Fruit fly (Drosophila melanogaster) Kc167 (cell line): ENCODE measurements around the gene CG13032.

Experiments
- Myc ChIP-seq: fragments of >200 bp; optimal IDR thresholded peaks from 2 replicates; lab custom pipeline; 2017; ENCODE audit warnings: missing external identifiers
- Sin3A ChIP-seq: fragments of >200 bp; optimal IDR thresholded peaks from 2 replicates; lab custom pipeline; 2018; ENCODE audit warnings: missing external identifiers
- h ChIP-seq: fragments of >200 bp; optimal IDR thresholded peaks from 3 replicates; lab custom pipeline; 2018; ENCODE audit warnings: missing external identifiers
- insv ChIP-seq: fragments of >200 bp; optimal IDR thresholded peaks from 3 replicates; lab custom pipeline; 2018; ENCODE audit warnings: missing external identifiers
- psq ChIP-seq: fragments of >200 bp; optimal IDR thresholded peaks from 2 replicates; lab custom pipeline; 2017; ENCODE audit warnings: missing external identifiers
- ttk ChIP-seq: sonication (Bioruptor generic); optimal IDR thresholded peaks from 2 replicates; lab custom pipeline; 2017; ENCODE audit warnings: missing external identifiers

DNA sequence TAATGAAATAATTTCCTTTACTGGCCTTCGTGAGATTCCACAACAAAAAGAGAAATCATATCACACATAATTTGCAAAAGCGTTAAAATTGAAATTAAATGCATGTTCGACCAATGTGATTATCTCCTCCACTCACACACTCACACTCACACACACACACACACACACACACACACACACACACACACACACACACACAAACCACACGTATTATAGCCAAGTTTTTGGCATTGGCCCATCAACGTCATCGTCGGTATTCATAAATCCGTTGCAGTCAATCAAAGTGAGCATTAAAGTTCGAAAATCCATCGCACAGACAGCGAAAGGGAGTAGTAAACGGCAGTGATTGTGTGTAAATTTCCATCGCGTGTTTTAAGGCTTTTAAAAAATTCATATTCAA lies 16.3 kb downstream of the CG13032 start:
- TF ChIP-seq Myc (lab: Kevin White, UChicago) (no peak), Sin3A (lab: Kevin White, UChicago) (no peak), ttk (no peak), h (lab: Kevin White, UChicago) (no peak), insv (no peak), psq (lab: Kevin White, UChicago) (no peak)
